Worm (Caenorhabditis elegans) whole organism, mixed stage, embryonic: ENCODE results near the gene scl-8.

Experiments used
- M03D4.4 ChIP-seq: sonication (generic microtip); optimal IDR thresholded peaks from 2 replicates; lab custom pipeline; 2017; ENCODE audit warnings: mild to moderate bottlenecking, missing genetic modification characterization, missing compliant biosample characterization
- bed-3 ChIP-seq: fragments of 200-800 bp; sonication (Bioruptor generic); optimal IDR thresholded peaks from 3 replicates; lab custom pipeline; 2018; ENCODE audit warnings: mild to moderate bottlenecking, missing genetic modification characterization, moderate library complexity, missing compliant biosample characterization
- blmp-1 ChIP-seq: fragments of 150-350 bp; optimal IDR thresholded peaks from 2 replicates; lab custom pipeline; 2014; ENCODE audit warnings: missing biosample characterization, missing genetic modification characterization
- ceh-39 ChIP-seq: fragments of 150-350 bp; optimal IDR thresholded peaks from 2 replicates; lab custom pipeline; 2014; ENCODE audit warnings: missing biosample characterization, missing genetic modification characterization
- ceh-43 ChIP-seq: fragments of 200-800 bp; sonication (Bioruptor generic); optimal IDR thresholded peaks from 2 replicates; lab custom pipeline; 2018; ENCODE audit warnings: mild to moderate bottlenecking, missing genetic modification characterization, moderate library complexity, missing compliant biosample characterization
- ceh-83 ChIP-seq: fragments of 200-800 bp; sonication (Bioruptor generic); optimal IDR thresholded peaks from 2 replicates; lab custom pipeline; 2018; ENCODE audit warnings: mild to moderate bottlenecking, missing genetic modification characterization, missing compliant biosample characterization
- ces-1 ChIP-seq: fragments of 150-350 bp; optimal IDR thresholded peaks from 2 replicates; lab custom pipeline; 2014; ENCODE audit warnings: missing biosample characterization, missing genetic modification reagents, missing genetic modification characterization
- cnd-1 ChIP-seq: fragments of 200-800 bp; sonication (Bioruptor generic); optimal IDR thresholded peaks from 2 replicates; lab custom pipeline; 2018; ENCODE audit warnings: mild to moderate bottlenecking, missing genetic modification characterization, missing compliant biosample characterization
- drap-1 ChIP-seq: fragments of 200-800 bp; sonication (Bioruptor generic); optimal IDR thresholded peaks from 3 replicates; lab custom pipeline; 2018; ENCODE audit warnings: mild to moderate bottlenecking, missing genetic modification characterization, missing compliant biosample characterization
- elt-1 ChIP-seq: sonication (generic microtip); optimal IDR thresholded peaks from 2 replicates; lab custom pipeline; 2017; ENCODE audit warnings: missing genetic modification characterization, mild to moderate bottlenecking, missing compliant biosample characterization, antibody characterized with exemption, moderate library complexity, borderline replicate concordance; ENCODE audit not compliant: insufficient read depth
- elt-3 ChIP-seq: fragments of 150-350 bp; optimal IDR thresholded peaks from 2 replicates; lab custom pipeline; 2014; ENCODE audit warnings: missing biosample characterization, missing genetic modification characterization
- flh-1 ChIP-seq: fragments of 200-800 bp; sonication (Bioruptor generic); optimal IDR thresholded peaks from 2 replicates; lab custom pipeline; 2018; ENCODE audit warnings: mild to moderate bottlenecking, missing genetic modification characterization, moderate library complexity, missing compliant biosample characterization
- ham-2 ChIP-seq: fragments of 200-800 bp; sonication (Bioruptor generic); optimal IDR thresholded peaks from 2 replicates; lab custom pipeline; 2018; ENCODE audit warnings: mild to moderate bottlenecking, missing genetic modification characterization, missing compliant biosample characterization
- hlh-1 ChIP-seq: fragments of 150-350 bp; optimal IDR thresholded peaks from 2 replicates; lab custom pipeline; 2014; ENCODE audit warnings: missing biosample characterization, missing genetic modification reagents, missing genetic modification characterization
- lin-13 ChIP-seq: fragments of 150-350 bp; optimal IDR thresholded peaks from 2 replicates; lab custom pipeline; 2014; ENCODE audit warnings: missing biosample characterization, missing genetic modification characterization
- lin-32 ChIP-seq: fragments of 200-800 bp; sonication (Bioruptor generic); optimal IDR thresholded peaks from 2 replicates; lab custom pipeline; 2018; ENCODE audit warnings: mild to moderate bottlenecking, missing genetic modification characterization, missing compliant biosample characterization
- lsy-2 ChIP-seq: fragments of 150-350 bp; optimal IDR thresholded peaks from 2 replicates; lab custom pipeline; 2014; ENCODE audit warnings: missing biosample characterization, missing genetic modification characterization
- mab-5 ChIP-seq: fragments of 150-350 bp; optimal IDR thresholded peaks from 2 replicates; lab custom pipeline; 2014; ENCODE audit warnings: missing biosample characterization, missing genetic modification characterization
- mep-1 ChIP-seq: fragments of 150-350 bp; optimal IDR thresholded peaks from 2 replicates; lab custom pipeline; 2017; ENCODE audit warnings: missing biosample characterization, missing genetic modification reagents, missing genetic modification characterization, inconsistent platforms
- mls-2 ChIP-seq: sonication (generic microtip); optimal IDR thresholded peaks from 2 replicates; lab custom pipeline; 2016; ENCODE audit warnings: mild to moderate bottlenecking, missing genetic modification characterization, moderate library complexity, missing compliant biosample characterization
- nhr-12 ChIP-seq: fragments of 150-350 bp; optimal IDR thresholded peaks from 2 replicates; lab custom pipeline; 2014; ENCODE audit warnings: missing biosample characterization, missing genetic modification characterization
- nhr-2 ChIP-seq: fragments of 150-350 bp; optimal IDR thresholded peaks from 2 replicates; lab custom pipeline; 2014; ENCODE audit warnings: missing biosample characterization, missing genetic modification characterization
- nhr-237 ChIP-seq: fragments of 150-350 bp; optimal IDR thresholded peaks from 2 replicates; lab custom pipeline; 2014; ENCODE audit warnings: missing biosample characterization, missing genetic modification characterization
- nhr-28 ChIP-seq: fragments of 150-350 bp; optimal IDR thresholded peaks from 2 replicates; lab custom pipeline; 2014; ENCODE audit warnings: missing biosample characterization, missing genetic modification characterization
- nhr-76 ChIP-seq: sonication (generic microtip); optimal IDR thresholded peaks from 2 replicates; lab custom pipeline; 2017; ENCODE audit warnings: missing biosample characterization, missing genetic modification characterization
- pha-4 ChIP-seq: fragments of 150-350 bp; optimal IDR thresholded peaks from 2 replicates; lab custom pipeline; 2018; ENCODE audit warnings: missing biosample characterization, missing genetic modification reagents, missing genetic modification characterization
- sem-2 ChIP-seq: fragments of 200-800 bp; sonication (Bioruptor generic); optimal IDR thresholded peaks from 2 replicates; lab custom pipeline; 2018; ENCODE audit warnings: mild to moderate bottlenecking, missing genetic modification characterization, missing compliant biosample characterization
- snpc-4 ChIP-seq: fragments of 150-350 bp; optimal IDR thresholded peaks from 2 replicates; lab custom pipeline; 2014; ENCODE audit warnings: missing biosample characterization, missing genetic modification characterization
- sptf-1 ChIP-seq: sonication (generic microtip); optimal IDR thresholded peaks from 2 replicates; lab custom pipeline; 2017; ENCODE audit warnings: mild to moderate bottlenecking, missing genetic modification characterization, moderate library complexity, missing compliant biosample characterization
- tbx-8 ChIP-seq: fragments of 200-800 bp; sonication (Bioruptor generic); optimal IDR thresholded peaks from 2 replicates; lab custom pipeline; 2018; ENCODE audit warnings: mild to moderate bottlenecking, missing genetic modification characterization, moderate library complexity, missing compliant biosample characterization
- unc-120 ChIP-seq: sonication (generic microtip); optimal IDR thresholded peaks from 2 replicates; lab custom pipeline; 2017; ENCODE audit warnings: missing genetic modification characterization, missing compliant biosample characterization; ENCODE audit not compliant: poor library complexity, severe bottlenecking
- unc-39 ChIP-seq: fragments of 150-350 bp; optimal IDR thresholded peaks from 2 replicates; lab custom pipeline; 2014; ENCODE audit warnings: missing biosample characterization, missing genetic modification characterization
- unc-62 ChIP-seq: fragments of 150-350 bp; optimal IDR thresholded peaks from 2 replicates; lab custom pipeline; 2014; ENCODE audit warnings: missing biosample characterization, missing genetic modification reagents, missing genetic modification characterization
- zip-8 ChIP-seq: fragments of 150-350 bp; optimal IDR thresholded peaks from 2 replicates; lab custom pipeline; 2014; ENCODE audit warnings: missing biosample characterization, missing genetic modification characterization
- ztf-11 ChIP-seq: fragments of 150-350 bp; optimal IDR thresholded peaks from 2 replicates; lab custom pipeline; 2014; ENCODE audit warnings: missing biosample characterization, missing genetic modification characterization

Gene scl-8

ce11 chrIV:13033516-13033915, 38.0 kb upstream of the scl-8 start:
- no peak for TF ChIP-seq mls-2 (tag; lab: Kevin White, UChicago)
- TF ChIP-seq lin-32: peak; percentile 12
- no peak for TF ChIP-seq blmp-1 (tag; lab: Kevin White, UChicago)
- no peak for TF ChIP-seq elt-1 (tag; lab: Kevin White, UChicago)

- no peak for TF ChIP-seq cnd-1
Observed at ce11 chrIV:13035302-13035701, 36.2 kb upstream of the scl-8 start.

ce11 chrIV:13036835-13037234, 34.7 kb upstream of the scl-8 start:
- TF ChIP-seq sptf-1 (tag; lab: Kevin White, UChicago): no peak
- TF ChIP-seq nhr-76 (tag; lab: Kevin White, UChicago): no peak
- no peak for TF ChIP-seq ham-2 (GFP tag; lab: Kevin White, UChicago)
- peak; percentile 33 for TF ChIP-seq unc-62 (GFP tag; lab: Kevin White, UChicago)
- no peak for TF ChIP-seq zip-8
- TF ChIP-seq sem-2 (GFP tag; lab: Kevin White, UChicago): no peak
- no peak for TF ChIP-seq unc-39 (tag; lab: Kevin White, UChicago)
- TF ChIP-seq pha-4 (tag; lab: Kevin White, UChicago): no peak
- TF ChIP-seq flh-1 (GFP tag; lab: Kevin White, UChicago): no peak
- TF ChIP-seq lin-32: no peak
- TF ChIP-seq ceh-43: no peak
- no peak for TF ChIP-seq nhr-2 (tag; lab: Kevin White, UChicago)
- TF ChIP-seq nhr-12 (tag; lab: Kevin White, UChicago): no peak
- TF ChIP-seq elt-1 (tag; lab: Kevin White, UChicago): peak; percentile 92
- no peak for TF ChIP-seq drap-1 (GFP tag; lab: Kevin White, UChicago)
- no peak for TF ChIP-seq mab-5 (tag; lab: Kevin White, UChicago)
- TF ChIP-seq hlh-1 (tag; lab: Kevin White, UChicago): no peak
- TF ChIP-seq nhr-28 (tag; lab: Kevin White, UChicago): no peak
- peak; percentile 7 for TF ChIP-seq ceh-83
- TF ChIP-seq nhr-237: no peak
- TF ChIP-seq tbx-8 (GFP tag; lab: Kevin White, UChicago): no peak
- no peak for TF ChIP-seq blmp-1 (tag; lab: Kevin White, UChicago)
- TF ChIP-seq mep-1 (tag; lab: Kevin White, UChicago): no peak
- no peak for TF ChIP-seq snpc-4 (tag; lab: Kevin White, UChicago)
- TF ChIP-seq M03D4.4 (tag; lab: Kevin White, UChicago): no peak
- no peak for TF ChIP-seq ztf-11 (tag; lab: Kevin White, UChicago)
- no peak for TF ChIP-seq mls-2 (tag; lab: Kevin White, UChicago)
- no peak for TF ChIP-seq elt-3 (tag; lab: Kevin White, UChicago)
- TF ChIP-seq cnd-1: no peak
- no peak for TF ChIP-seq lsy-2 (tag; lab: Kevin White, UChicago)
- TF ChIP-seq unc-120 (tag; lab: Kevin White, UChicago): no peak
- peak; percentile 12 for TF ChIP-seq ces-1 (GFP tag; lab: Kevin White, UChicago)
- TF ChIP-seq lin-13: no peak
- TF ChIP-seq bed-3 (GFP tag; lab: Kevin White, UChicago): no peak
- no peak for TF ChIP-seq ceh-39

ce11 chrIV:13038888-13039287, 32.7 kb upstream of the scl-8 start, which contains the start of gene F49E11.2:
TSS of gene F49E11.2 (minus strand) at chrIV:13038988.
- TF ChIP-seq unc-120 (tag; lab: Kevin White, UChicago): no peak
- TF ChIP-seq nhr-237: no peak
- TF ChIP-seq ceh-43: no peak
- no peak for TF ChIP-seq cnd-1

ce11 chrIV:13041486-13041885, 30.1 kb upstream of the scl-8 start:
- TF ChIP-seq elt-1 (tag; lab: Kevin White, UChicago): no peak
- no peak for TF ChIP-seq tbx-8 (GFP tag; lab: Kevin White, UChicago)
- no peak for TF ChIP-seq mep-1 (tag; lab: Kevin White, UChicago)
- no peak for TF ChIP-seq zip-8
- no peak for TF ChIP-seq hlh-1 (tag; lab: Kevin White, UChicago)
- TF ChIP-seq pha-4 (tag; lab: Kevin White, UChicago): no peak
- no peak for TF ChIP-seq mab-5 (tag; lab: Kevin White, UChicago)
- no peak for TF ChIP-seq ztf-11 (tag; lab: Kevin White, UChicago)
- TF ChIP-seq lin-32: no peak
- no peak for TF ChIP-seq ceh-43
- TF ChIP-seq bed-3 (GFP tag; lab: Kevin White, UChicago): no peak
